Worm (Caenorhabditis elegans) whole organism, young adult: ENCODE measurements around the gene esyt-2.

Experiments used
- B0019.2 ChIP-seq: fragments of 200-800 bp; sonication (Bioruptor generic); conservative IDR thresholded peaks from 2 replicates; pipeline ENCODE4 v1.3.6; 2022; ENCODE audit warnings: missing genetic modification reagents, missing genetic modification characterization, missing compliant biosample characterization
- B0035.1 ChIP-seq: sonication (generic microtip); optimal IDR thresholded peaks from 2 replicates; lab custom pipeline; 2016; ENCODE audit warnings: missing genetic modification characterization, mild to moderate bottlenecking, missing compliant biosample characterization, missing genotype, missing genetic modification reagents
- F33H1.4 ChIP-seq: fragments of 200-800 bp; sonication (Bioruptor generic); IDR thresholded peaks from 2 replicates; pipeline ENCODE4 v1.3.6; 2022; ENCODE audit warnings: missing genetic modification reagents, missing genetic modification characterization, missing compliant biosample characterization
- F52B5.7 ChIP-seq: sonication (generic microtip); optimal IDR thresholded peaks from 2 replicates; lab custom pipeline; 2016; ENCODE audit warnings: mild to moderate bottlenecking, missing genetic modification characterization, missing compliant biosample characterization
- T26A5.8 ChIP-seq: sonication (generic microtip); optimal IDR thresholded peaks from 2 replicates; lab custom pipeline; 2016; ENCODE audit warnings: missing genetic modification characterization, missing compliant biosample characterization
- Y67H2A.10 ChIP-seq: fragments of 200-800 bp; sonication (Bioruptor generic); conservative IDR thresholded peaks from 2 replicates; pipeline ENCODE4 v1.3.6; 2022; ENCODE audit warnings: missing genetic modification reagents, missing genetic modification characterization, missing compliant biosample characterization
- ceh-79 ChIP-seq: sonication (generic microtip); optimal IDR thresholded peaks from 2 replicates; lab custom pipeline; 2017; ENCODE audit warnings: mild to moderate bottlenecking, missing genetic modification characterization, missing compliant biosample characterization
- gei-17 ChIP-seq: fragments of 200-800 bp; sonication (Bioruptor generic); optimal IDR thresholded peaks from 2 replicates; lab custom pipeline; 2018; ENCODE audit warnings: mild to moderate bottlenecking, missing genetic modification characterization, missing compliant biosample characterization
- madf-10 ChIP-seq: sonication (generic microtip); optimal IDR thresholded peaks from 2 replicates; lab custom pipeline; 2016; ENCODE audit warnings: mild to moderate bottlenecking, missing genetic modification characterization, missing compliant biosample characterization
- repo-1 ChIP-seq: sonication (generic microtip); optimal IDR thresholded peaks from 2 replicates; lab custom pipeline; 2017; ENCODE audit warnings: mild to moderate bottlenecking, missing genetic modification characterization, missing compliant biosample characterization
- zfh-2 ChIP-seq: fragments of 200-800 bp; sonication (Bioruptor generic); conservative IDR thresholded peaks from 2 replicates; pipeline ENCODE4 v1.3.6; 2022; ENCODE audit warnings: missing genetic modification reagents, missing genetic modification characterization, missing compliant biosample characterization
- zim-3 ChIP-seq: sonication (generic microtip); optimal IDR thresholded peaks from 2 replicates; lab custom pipeline; 2017; ENCODE audit warnings: mild to moderate bottlenecking, missing genetic modification characterization, moderate library complexity, missing compliant biosample characterization

ce11 chrIII:6230870-6231269 is at the start of gene esyt-2:
- TF ChIP-seq madf-10 (tag; lab: Kevin White, UChicago) (no peak), repo-1 (tag; lab: Kevin White, UChicago) (no peak), F33H1.4 (GFP tag; lab: Robert Waterston, UW) (no peak), Y67H2A.10 (no peak), T26A5.8 (tag; lab: Kevin White, UChicago) (no peak), F52B5.7 (tag; lab: Kevin White, UChicago) (no peak), B0035.1 (tag; lab: Kevin White, UChicago) (no peak), zfh-2 (GFP tag; lab: Robert Waterston, UW) (no peak), ceh-79 (tag; lab: Kevin White, UChicago) (no peak), zim-3 (tag; lab: Kevin White, UChicago) (no peak), B0019.2 (GFP tag; lab: Robert Waterston, UW) (no peak), gei-17 (GFP tag; lab: Kevin White, UChicago) (no peak)
